Worm (Caenorhabditis elegans): ENCODE measurements around the gene Y80D4G.2.
"Not testable (repeated sequence)": the region's sequence is repeated elsewhere in the genome, so short reads cannot be mapped to it uniquely, and the experiment has no call there.

Gene Y80D4G.2

DNA sequence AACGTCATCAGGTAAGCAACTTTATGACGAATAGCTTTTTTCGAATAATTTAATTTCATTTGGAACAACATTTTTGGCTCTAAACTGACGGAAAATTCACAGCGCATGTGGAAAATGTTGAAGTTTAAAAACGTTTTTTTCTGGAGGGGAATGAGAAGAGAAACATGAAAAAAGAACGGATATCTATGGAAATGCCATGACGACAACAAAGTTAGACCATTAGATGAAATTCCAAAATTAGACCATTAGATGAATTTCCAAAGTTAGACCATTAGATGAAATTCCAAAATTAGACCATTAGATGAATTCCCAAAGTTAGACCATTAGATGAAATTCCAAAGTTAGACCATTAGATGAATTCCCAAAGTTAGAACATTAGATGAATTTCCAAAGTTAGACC is at the start of gene Y80D4G.2:
Gene Y80D4G.2 (minus strand): TSS at position 101 of the 400 bp plus-strand sequence.
- not testable (repeated sequence) for TF ChIP-seq pqm-1, lin-39, skn-1 (tag; optimal IDR thresholded peaks at IDR 0.05)

ce11 chrIII:7643084-7643483 is 48.7 kb upstream of the Y80D4G.2 start, which contains the start of gene upp-1:
Gene upp-1 (minus strand): TSS chrIII:7643101.
- TF ChIP-seq R02D3.7 (tag; optimal IDR thresholded peaks at IDR 0.05) (no peak), nhr-43 (tag; optimal IDR thresholded peaks at IDR 0.05; ENCODE audit: poor library complexity, severe bottlenecking) (peak; percentile 20), nfya-1 (tag; optimal IDR thresholded peaks at IDR 0.05; ENCODE audit: insufficient read depth) (peak; percentile 36)

DNA sequence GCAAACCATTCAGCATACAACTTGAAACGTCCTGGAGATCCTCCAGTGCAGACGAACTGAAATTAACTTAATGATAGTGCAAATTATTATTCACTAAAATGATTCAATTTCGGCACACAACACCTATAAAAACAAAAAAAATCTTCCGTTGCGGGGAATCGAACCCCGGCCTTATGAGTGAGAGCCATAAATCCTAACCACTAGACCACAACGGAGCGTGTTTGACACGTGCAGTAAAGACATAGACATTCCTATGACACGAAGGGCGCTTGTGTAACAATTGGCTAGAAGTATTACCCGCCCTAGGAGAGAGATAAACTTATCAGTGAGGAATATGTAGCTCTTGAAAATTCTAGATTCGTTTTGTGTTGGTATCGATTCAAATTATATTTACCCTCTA is 47.6 kb upstream of the Y80D4G.2 start:
- TF ChIP-seq elt-3 (tag; optimal IDR thresholded peaks at IDR 0.05) (no peak), elt-2 (tag; optimal IDR thresholded peaks at IDR 0.05) (peak; percentile 23), lin-15B (tag; optimal IDR thresholded peaks at IDR 0.05) (no peak), mdl-1 (tag; optimal IDR thresholded peaks at IDR 0.05) (peak; percentile 45), pqm-1 (tag; optimal IDR thresholded peaks at IDR 0.05) (peak; percentile 27), nfya-1 (tag; optimal IDR thresholded peaks at IDR 0.05; ENCODE audit: insufficient read depth) (no peak), nhr-25 (tag; optimal IDR thresholded peaks at IDR 0.05) (peak; percentile 13), nhr-77 (tag; optimal IDR thresholded peaks at IDR 0.05) (no peak), hmg-11 (tag; optimal IDR thresholded peaks at IDR 0.05) (no peak), tbx-2 (tag; optimal IDR thresholded peaks at IDR 0.05) (no peak), nhr-43 (tag; optimal IDR thresholded peaks at IDR 0.05; ENCODE audit: poor library complexity, severe bottlenecking) (peak; percentile 66), nhr-11 (tag; optimal IDR thresholded peaks at IDR 0.05) (no peak), nhr-23 (tag; optimal IDR thresholded peaks at IDR 0.05) (peak; percentile 2)

ce11 chrIII:7641337-7641736 is 47.0 kb upstream of the Y80D4G.2 start:
- TF ChIP-seq ceh-28 (tag; optimal IDR thresholded peaks at IDR 0.05) = no peak
- no peak for TF ChIP-seq pqm-1 (tag; optimal IDR thresholded peaks at IDR 0.05)
- no peak for TF ChIP-seq pha-4 (tag; optimal IDR thresholded peaks at IDR 0.05)

ce11 chrIII:7625086-7625485 is 30.7 kb upstream of the Y80D4G.2 start, which contains the start of gene fbn-1:
Gene fbn-1 (plus strand): TSS chrIII:7625386.
- TF ChIP-seq daf-12 (tag; optimal IDR thresholded peaks at IDR 0.05) (no peak), sea-2 (GFP tag; optimal IDR thresholded peaks at IDR 0.05) (no peak), nhr-28 (tag; optimal IDR thresholded peaks at IDR 0.05) (no peak), hmg-11 (tag; optimal IDR thresholded peaks at IDR 0.05) (no peak), aly-2 (tag; optimal IDR thresholded peaks at IDR 0.05) (no peak), jun-1 (tag; optimal IDR thresholded peaks at IDR 0.05) (no peak), nhr-11 (tag; optimal IDR thresholded peaks at IDR 0.05) (no peak)

DNA sequence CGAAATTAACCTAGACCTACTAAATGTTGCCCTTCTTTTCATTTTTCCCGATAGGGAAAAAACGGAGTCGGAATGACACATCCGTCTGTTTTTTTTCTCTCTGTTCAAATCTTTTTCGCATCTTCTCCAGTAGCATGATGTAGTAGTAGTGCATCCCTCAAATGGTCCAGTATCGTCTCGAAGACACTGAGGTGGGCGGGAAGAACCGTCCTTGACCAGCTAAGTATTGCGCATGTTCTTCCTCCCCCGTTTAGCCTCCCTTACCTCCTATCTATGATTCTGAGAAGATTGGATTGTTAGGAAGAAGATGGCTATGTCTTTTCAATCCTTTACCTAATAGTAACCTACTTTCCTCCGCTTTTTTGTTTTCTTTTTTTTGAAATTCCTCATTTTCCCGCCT is 28.5 kb upstream of the Y80D4G.2 start:
- TF ChIP-seq elt-3 (tag; optimal IDR thresholded peaks at IDR 0.05) (peak in 1 of 3 experiments; percentile 64), fos-1 (tag; optimal IDR thresholded peaks at IDR 0.05) (no peak), elt-2 (tag; optimal IDR thresholded peaks at IDR 0.05) (no peak), daf-12 (tag; optimal IDR thresholded peaks at IDR 0.05) (no peak), nhr-25 (tag; optimal IDR thresholded peaks at IDR 0.05) (peak; percentile 12), pha-4 (tag; optimal IDR thresholded peaks at IDR 0.05) (no peak), nhr-23 (tag; optimal IDR thresholded peaks at IDR 0.05) (peak; percentile 3)

DNA sequence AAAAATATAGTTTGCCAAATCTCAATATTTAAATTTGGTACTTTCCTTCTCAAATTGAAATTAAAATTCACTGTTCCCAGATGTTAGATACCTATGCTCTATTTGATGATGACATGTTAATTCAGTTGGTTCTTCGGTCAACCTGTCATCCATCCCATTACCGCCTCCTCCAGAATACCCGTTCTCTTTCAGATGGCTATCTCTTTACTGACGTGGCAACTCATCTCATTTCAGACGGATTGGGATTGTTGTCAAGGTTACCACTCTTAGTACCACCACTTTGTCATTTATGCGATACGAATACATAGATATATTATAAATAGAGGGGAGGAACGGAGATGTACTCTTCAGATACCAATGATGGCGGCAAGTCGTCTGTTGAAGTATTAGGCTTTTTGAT is 27.0 kb upstream of the Y80D4G.2 start:
- TF ChIP-seq nhr-23 (tag; optimal IDR thresholded peaks at IDR 0.05) = no peak
- TF ChIP-seq jun-1 (tag; optimal IDR thresholded peaks at IDR 0.05) = no peak
- TF ChIP-seq fkh-2 (tag; optimal IDR thresholded peaks at IDR 0.05) = no peak
- no peak for TF ChIP-seq ZK546.5 (tag; optimal IDR thresholded peaks at IDR 0.05)
- TF ChIP-seq nhr-28 (tag; optimal IDR thresholded peaks at IDR 0.05) = no peak
- no peak for TF ChIP-seq lin-39 (tag; optimal IDR thresholded peaks at IDR 0.05)
- TF ChIP-seq nhr-25 (tag; optimal IDR thresholded peaks at IDR 0.05) = no peak
- TF ChIP-seq skn-1 (tag; optimal IDR thresholded peaks at IDR 0.05) = no peak

ce11 chrIII:7619846-7620245 is 25.5 kb upstream of the Y80D4G.2 start:
- no peak for TF ChIP-seq skn-1 (tag; optimal IDR thresholded peaks at IDR 0.05)
- no peak for TF ChIP-seq egl-5 (tag; optimal IDR thresholded peaks at IDR 0.05)
- no peak for TF ChIP-seq ztf-11 (tag; optimal IDR thresholded peaks at IDR 0.05)
- TF ChIP-seq mml-1 (tag; optimal IDR thresholded peaks at IDR 0.05) = no peak
- no peak for TF ChIP-seq elt-2 (tag; optimal IDR thresholded peaks at IDR 0.05)
- TF ChIP-seq lin-15B (tag; optimal IDR thresholded peaks at IDR 0.05) = no peak
- TF ChIP-seq aly-2 (tag; optimal IDR thresholded peaks at IDR 0.05) = no peak
- no peak for TF ChIP-seq zag-1 (tag; optimal IDR thresholded peaks at IDR 0.05)
- no peak for TF ChIP-seq eor-1 (tag; optimal IDR thresholded peaks at IDR 0.05)
- no peak for TF ChIP-seq egl-27 (tag; optimal IDR thresholded peaks at IDR 0.05)
- TF ChIP-seq jun-1 (tag; optimal IDR thresholded peaks at IDR 0.05) = no peak
- TF ChIP-seq ztf-4 (tag; optimal IDR thresholded peaks at IDR 0.05) = no peak
- no peak for TF ChIP-seq sea-2 (GFP tag; optimal IDR thresholded peaks at IDR 0.05)
- no peak for TF ChIP-seq R02D3.7 (tag; optimal IDR thresholded peaks at IDR 0.05)
- no peak for TF ChIP-seq elt-3 (tag; optimal IDR thresholded peaks at IDR 0.05)
- TF ChIP-seq nhr-28 (tag; optimal IDR thresholded peaks at IDR 0.05) = no peak
